Fruit fly (Drosophila melanogaster) whole organism, embryonic: ENCODE results near the gene CG32983.

Experiments used
- Awh ChIP-seq: fragments of 200-800 bp; sonication (Bioruptor generic); IDR thresholded peaks from 2 replicates; pipeline ENCODE4, ENCODE4 v1.3.6; 2022; ENCODE audit warnings: missing biosample characterization, missing genetic modification characterization
- CG7271 ChIP-seq: fragments of 200-800 bp; sonication (Bioruptor generic); optimal IDR thresholded peaks from 2 replicates; lab custom pipeline; 2018; ENCODE audit warnings: missing biosample characterization, mild to moderate bottlenecking, missing genetic modification characterization, moderate library complexity
- Chrac-16 ChIP-seq: fragments of 200-800 bp; sonication (Bioruptor generic); optimal IDR thresholded peaks from 3 replicates; lab custom pipeline; 2016; ENCODE audit warnings: missing biosample characterization, missing genetic modification characterization
- E2f2 ChIP-seq: fragments of 200-800 bp; sonication (Bioruptor generic); IDR thresholded peaks from 2 replicates; pipeline ENCODE4 v1.3.6; 2022; ENCODE audit warnings: missing biosample characterization, missing genetic modification characterization
- NfI ChIP-seq: fragments of 200-800 bp; sonication (Bioruptor generic); optimal IDR thresholded peaks from 3 replicates; lab custom pipeline; 2018; ENCODE audit warnings: missing biosample characterization, mild to moderate bottlenecking, missing genetic modification characterization, moderate library complexity

The CG32983 gene

dm6 chr2L:8915709-8916108 is 50.1 kb downstream of the CG32983 start (continued):
- no peak for TF ChIP-seq CG7271 (tag; lab: Kevin White, UChicago)
- no peak for TF ChIP-seq Awh
- no peak for TF ChIP-seq E2f2 (GFP tag; lab: Robert Waterston, UW)
- no peak for TF ChIP-seq NfI (GFP tag; lab: Kevin White, UChicago)
- no peak for TF ChIP-seq Chrac-16 (GFP tag; lab: Kevin White, UChicago)
- TF ChIP-seq, all 482 proteins: peak for 2
